Worm (Caenorhabditis elegans) whole organism, late embryonic: ENCODE measurements around the gene F02D10.2.
"Not testable (repeated sequence)": the region's sequence is repeated elsewhere in the genome, so short reads cannot be mapped to it uniquely, and the experiment has no call there.

Experiments
- C38D4.7 ChIP-seq: fragments of 200-800 bp; sonication (Bioruptor generic); optimal IDR thresholded peaks from 2 replicates; lab custom pipeline; 2018; ENCODE audit warnings: mild to moderate bottlenecking, missing genetic modification characterization, moderate library complexity, missing compliant biosample characterization
- F13H6.1 ChIP-seq: sonication (generic microtip); optimal IDR thresholded peaks from 2 replicates; lab custom pipeline; 2016; ENCODE audit warnings: missing genetic modification characterization, missing compliant biosample characterization
- K09A11.1 ChIP-seq: sonication (generic microtip); optimal IDR thresholded peaks from 2 replicates; lab custom pipeline; 2017; ENCODE audit warnings: antibody characterized with exemption, mild to moderate bottlenecking, missing genetic modification characterization, missing compliant biosample characterization; ENCODE audit not compliant: insufficient read depth
- T23F11.4 ChIP-seq: fragments of 200-800 bp; sonication (Bioruptor generic); optimal IDR thresholded peaks from 2 replicates; lab custom pipeline; 2018; ENCODE audit warnings: mild to moderate bottlenecking, missing genetic modification characterization, missing compliant biosample characterization
- ahr-1 ChIP-seq: sonication (generic microtip); optimal IDR thresholded peaks from 2 replicates; lab custom pipeline; 2016; ENCODE audit warnings: missing genetic modification characterization, missing compliant biosample characterization
- ceh-14 ChIP-seq: sonication (generic microtip); optimal IDR thresholded peaks from 2 replicates; lab custom pipeline; 2016; ENCODE audit warnings: missing genotype, missing genetic modification characterization, missing compliant biosample characterization
- ceh-18 ChIP-seq: sonication (generic microtip); optimal IDR thresholded peaks from 2 replicates; lab custom pipeline; 2016; ENCODE audit warnings: missing genetic modification characterization, missing compliant biosample characterization
- ceh-22 ChIP-seq: sonication (generic microtip); optimal IDR thresholded peaks from 2 replicates; lab custom pipeline; 2017; ENCODE audit warnings: missing biosample characterization, missing genetic modification characterization
- ceh-31 ChIP-seq: sonication (generic microtip); optimal IDR thresholded peaks from 2 replicates; lab custom pipeline; 2016; ENCODE audit warnings: missing genetic modification characterization, missing compliant biosample characterization
- ceh-48 ChIP-seq: sonication (generic microtip); optimal IDR thresholded peaks from 2 replicates; lab custom pipeline; 2016; ENCODE audit warnings: missing genetic modification characterization, inconsistent platforms, missing compliant biosample characterization
- ceh-6 ChIP-seq: fragments of 200-800 bp; sonication (Bioruptor generic); optimal IDR thresholded peaks from 2 replicates; lab custom pipeline; 2018; ENCODE audit warnings: mild to moderate bottlenecking, missing genetic modification characterization, missing compliant biosample characterization
- ceh-9 ChIP-seq: sonication (generic microtip); optimal IDR thresholded peaks from 2 replicates; lab custom pipeline; 2016; ENCODE audit warnings: mild to moderate bottlenecking, missing genetic modification characterization, inconsistent platforms, missing compliant biosample characterization
- dmd-4 ChIP-seq: sonication (generic microtip); optimal IDR thresholded peaks from 2 replicates; lab custom pipeline; 2016; ENCODE audit warnings: borderline replicate concordance, missing genetic modification characterization, missing compliant biosample characterization
- elt-2 ChIP-seq: sonication (generic microtip); optimal IDR thresholded peaks from 2 replicates; lab custom pipeline; 2016; ENCODE audit warnings: missing genetic modification reagents, missing genetic modification characterization, missing compliant biosample characterization
- eyg-1 ChIP-seq: sonication (generic microtip); optimal IDR thresholded peaks from 2 replicates; lab custom pipeline; 2016; ENCODE audit warnings: missing genotype, missing genetic modification characterization, missing compliant biosample characterization
- fax-1 ChIP-seq: sonication (generic microtip); optimal IDR thresholded peaks from 2 replicates; lab custom pipeline; 2016; ENCODE audit warnings: missing genotype, missing genetic modification characterization, missing compliant biosample characterization
- hlh-15 ChIP-seq: sonication (generic microtip); optimal IDR thresholded peaks from 2 replicates; lab custom pipeline; 2016; ENCODE audit warnings: missing genetic modification characterization, missing compliant biosample characterization
- hlh-6 ChIP-seq: sonication (generic microtip); optimal IDR thresholded peaks from 2 replicates; lab custom pipeline; 2016; ENCODE audit warnings: missing genotype, missing genetic modification characterization, missing compliant biosample characterization
- lin-11 ChIP-seq: fragments of 200-800 bp; sonication (Bioruptor generic); optimal IDR thresholded peaks from 2 replicates; lab custom pipeline; 2018; ENCODE audit warnings: mild to moderate bottlenecking, missing genetic modification characterization, missing compliant biosample characterization
- nhr-11 ChIP-seq: fragments of 150-350 bp; optimal IDR thresholded peaks from 2 replicates; lab custom pipeline; 2014; ENCODE audit warnings: missing biosample characterization, missing genetic modification characterization
- nhr-232 ChIP-seq: sonication (generic microtip); optimal IDR thresholded peaks from 2 replicates; lab custom pipeline; 2016; ENCODE audit warnings: missing genetic modification characterization, missing compliant biosample characterization
- npax-4 ChIP-seq: sonication (generic microtip); optimal IDR thresholded peaks from 2 replicates; lab custom pipeline; 2016; ENCODE audit warnings: missing genetic modification characterization, missing compliant biosample characterization
- pag-3 ChIP-seq: sonication (generic microtip); optimal IDR thresholded peaks from 2 replicates; lab custom pipeline; 2016; ENCODE audit warnings: missing compliant biosample characterization, missing genetic modification characterization, borderline replicate concordance
- pax-1 ChIP-seq: fragments of 150-350 bp; optimal IDR thresholded peaks from 2 replicates; lab custom pipeline; 2014; ENCODE audit warnings: missing biosample characterization, missing genetic modification characterization
- pqm-1 ChIP-seq: sonication (generic microtip); optimal IDR thresholded peaks from 2 replicates; lab custom pipeline; 2016; ENCODE audit warnings: missing genetic modification characterization, missing compliant biosample characterization
- ref-2 ChIP-seq: sonication (generic microtip); optimal IDR thresholded peaks from 2 replicates; lab custom pipeline; 2016; ENCODE audit warnings: missing genetic modification characterization, missing compliant biosample characterization
- sdc-2 ChIP-seq: sonication (generic microtip); optimal IDR thresholded peaks from 2 replicates; lab custom pipeline; 2016; ENCODE audit warnings: missing genotype, missing genetic modification characterization, missing compliant biosample characterization
- sox-2 ChIP-seq: fragments of 200-800 bp; sonication (Bioruptor generic); IDR thresholded peaks from 2 replicates; pipeline ENCODE4 v1.3.6; 2022; ENCODE audit warnings: missing genetic modification reagents, missing genetic modification characterization, missing compliant biosample characterization
- syd-9 ChIP-seq: sonication (generic microtip); optimal IDR thresholded peaks from 2 replicates; lab custom pipeline; 2016; ENCODE audit warnings: mild to moderate bottlenecking, missing genetic modification characterization, moderate library complexity, missing compliant biosample characterization
- ttx-3 ChIP-seq: sonication (generic microtip); optimal IDR thresholded peaks from 2 replicates; lab custom pipeline; 2016; ENCODE audit warnings: missing genetic modification reagents, missing genetic modification characterization, missing compliant biosample characterization
- unc-55 ChIP-seq: sonication (generic microtip); optimal IDR thresholded peaks from 2 replicates; lab custom pipeline; 2017; ENCODE audit warnings: missing biosample characterization, missing genetic modification reagents, missing genetic modification characterization
- ztf-16 ChIP-seq: sonication (generic microtip); optimal IDR thresholded peaks from 2 replicates; lab custom pipeline; 2017; ENCODE audit warnings: missing genetic modification characterization, missing compliant biosample characterization

F02D10.2 gene

ce11 chrX:13435116-13435515 lies 28.6 kb downstream of the F02D10.2 start:
- TF ChIP-seq C38D4.7 (GFP tag; lab: Kevin White, UChicago): no peak
- no peak for TF ChIP-seq ceh-6 (GFP tag; lab: Kevin White, UChicago)
- no peak for TF ChIP-seq pqm-1 (tag; lab: Kevin White, UChicago)
- TF ChIP-seq sdc-2 (tag; lab: Kevin White, UChicago): peak; percentile 93
- TF ChIP-seq, all 69 proteins: peak for 1

DNA sequence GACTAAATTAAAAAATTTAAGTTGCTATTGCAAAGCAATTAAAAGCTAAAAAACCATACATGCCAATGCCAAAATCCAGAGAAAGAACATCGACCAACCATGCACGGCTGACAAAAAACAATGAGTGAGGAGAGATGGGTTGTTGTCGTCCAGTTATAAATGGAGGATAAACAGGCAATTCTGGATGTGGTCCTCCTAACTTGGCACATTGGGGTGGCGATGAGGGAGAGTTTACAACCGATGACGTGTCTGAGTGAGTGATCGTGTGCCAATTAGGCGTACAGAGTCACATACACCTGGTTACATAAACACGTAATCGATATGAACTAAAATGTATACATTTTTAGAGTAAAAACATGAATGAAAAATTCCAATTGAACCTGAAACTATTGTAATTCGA lies 32.3 kb downstream of the F02D10.2 start, which contains the start of gene C29F7.10:
Gene C29F7.10, minus strand, starts transcription at position 101 of the 400 bp plus-strand sequence.
- TF ChIP-seq ceh-18; ttx-3 (tag; lab: Kevin White, UChicago); sdc-2 (tag; lab: Kevin White, UChicago): not testable (repeated sequence)

DNA sequence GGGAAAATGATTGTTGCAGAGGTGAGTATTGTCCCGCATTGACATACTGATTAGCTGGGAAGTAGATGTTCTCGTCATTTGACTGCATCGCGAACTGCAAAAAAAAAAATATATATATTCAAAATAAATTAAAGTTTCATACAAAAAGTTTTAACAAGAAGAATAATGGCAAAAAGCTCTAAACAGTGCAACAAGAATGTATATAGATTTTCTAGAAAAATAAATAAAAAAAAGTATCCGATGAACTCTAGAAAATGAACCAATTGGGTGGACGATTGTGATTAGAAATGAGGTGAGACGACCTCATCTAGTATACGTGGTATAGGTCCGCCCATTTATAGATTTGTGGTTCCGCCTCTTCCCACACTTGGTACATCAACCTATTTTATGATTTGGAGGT lies 34.9 kb downstream of the F02D10.2 start, which contains the start of gene fkh-4:
Gene fkh-4, minus strand, starts transcription at position 101 of the 400 bp plus-strand sequence.
- not testable (repeated sequence) for TF ChIP-seq F13H6.1, nhr-11, ztf-16 (tag; lab: Kevin White, UChicago)

ce11 chrX:13423340-13423739 lies 40.4 kb downstream of the F02D10.2 start, which contains the start of gene fkh-3:
fkh-3 (minus strand) TSS chrX:13423440.
- TF ChIP-seq pax-1: no peak
- no peak for TF ChIP-seq hlh-6 (tag; lab: Kevin White, UChicago)
- no peak for TF ChIP-seq unc-55 (GFP tag; lab: Kevin White, UChicago)
- TF ChIP-seq dmd-4 (tag; lab: Kevin White, UChicago): no peak
- no peak for TF ChIP-seq nhr-232 (tag; lab: Kevin White, UChicago)
- TF ChIP-seq ceh-22 (tag; lab: Kevin White, UChicago): no peak
- no peak for TF ChIP-seq ceh-31
- TF ChIP-seq ceh-9 (tag; lab: Kevin White, UChicago): no peak
- TF ChIP-seq npax-4 (tag; lab: Kevin White, UChicago): no peak
- TF ChIP-seq ceh-14 (tag; lab: Kevin White, UChicago): no peak
- TF ChIP-seq F13H6.1 (tag; lab: Kevin White, UChicago): no peak
- no peak for TF ChIP-seq sox-2 (GFP tag; lab: Robert Waterston, UW)
- no peak for TF ChIP-seq ahr-1
- no peak for TF ChIP-seq pag-3
- TF ChIP-seq ref-2 (tag; lab: Kevin White, UChicago): no peak
- no peak for TF ChIP-seq ztf-16 (tag; lab: Kevin White, UChicago)
- TF ChIP-seq syd-9 (tag; lab: Kevin White, UChicago): no peak
- no peak for TF ChIP-seq eyg-1
- TF ChIP-seq K09A11.1 (tag; lab: Kevin White, UChicago): no peak

DNA sequence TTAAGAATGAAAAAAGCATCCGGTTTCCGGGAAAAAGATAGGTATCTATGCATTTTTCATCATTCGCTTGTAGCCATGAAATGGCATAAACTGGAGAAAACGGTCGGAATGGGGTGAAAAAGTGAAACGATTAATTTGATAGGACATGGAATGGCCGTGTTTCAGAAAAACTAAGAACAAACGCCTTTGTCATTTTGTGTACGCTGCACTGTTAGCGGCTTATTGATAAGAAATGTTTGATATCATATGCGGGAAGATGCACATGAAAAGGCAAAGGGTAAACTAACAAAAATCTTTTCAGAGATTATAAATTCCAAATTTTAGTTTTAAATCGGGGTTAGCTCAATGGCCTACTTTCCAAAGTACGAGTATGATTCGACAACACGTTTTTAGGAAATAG lies 42.6 kb downstream of the F02D10.2 start:
- TF ChIP-seq ceh-18 (no peak), lin-11 (tag; lab: Kevin White, UChicago) (no peak), fax-1 (tag; lab: Kevin White, UChicago) (no peak), hlh-15 (tag; lab: Kevin White, UChicago) (no peak), T23F11.4 (GFP tag; lab: Kevin White, UChicago) (no peak), ttx-3 (tag; lab: Kevin White, UChicago) (no peak), ceh-48 (tag; lab: Kevin White, UChicago) (no peak), elt-2 (tag; lab: Kevin White, UChicago) (peak; percentile 45), K09A11.1 (tag; lab: Kevin White, UChicago) (no peak)
